Fruit fly (Drosophila melanogaster): Measurements from ENCODE around the gene CG42240.

dm6 chrX:6349231-6349630 lies 18.6 kb downstream of the CG42240 start:
- TF ChIP-seq fd96Ca (GFP tag; IDR thresholded peaks at IDR 0.05) (no peak), CG10348 (GFP tag; IDR thresholded peaks at IDR 0.05) (no peak), CG8159 (tag; optimal IDR thresholded peaks at IDR 0.05) (no peak), EcR (GFP tag; optimal IDR thresholded peaks at IDR 0.05) (no peak), CG17806 (tag; optimal IDR thresholded peaks at IDR 0.05) (no peak), CG14655 (GFP tag; optimal IDR thresholded peaks at IDR 0.05) (no peak), CG12605 (GFP tag; IDR thresholded peaks at IDR 0.05) (no peak), CG4496 (GFP tag; IDR thresholded peaks at IDR 0.05) (no peak), gl (tag; optimal IDR thresholded peaks at IDR 0.05) (no peak), CG34367 (tag; optimal IDR thresholded peaks at IDR 0.05) (no peak)

Measured in whole organism, pupa.